Fruit fly (Drosophila melanogaster) whole organism, pupa: ENCODE results near the gene CG17359.

Source experiments
- CG10348 ChIP-seq: fragments of 200-800 bp; sonication (Bioruptor generic); IDR thresholded peaks from 2 replicates; pipeline ENCODE4 v1.3.6; 2022; ENCODE audit warnings: missing biosample characterization, missing genetic modification characterization
- CG12605 ChIP-seq: fragments of 200-800 bp; sonication (Bioruptor generic); IDR thresholded peaks from 2 replicates; pipeline ENCODE4 v1.3.6; 2022; ENCODE audit warnings: missing biosample characterization, missing genetic modification characterization
- CG13204 ChIP-seq: fragments of 200-800 bp; sonication (Bioruptor generic); optimal IDR thresholded peaks from 2 replicates; lab custom pipeline; 2018; ENCODE audit warnings: missing biosample characterization, mild to moderate bottlenecking, missing genetic modification characterization, moderate library complexity
- CG14655 ChIP-seq: fragments of 200-800 bp; sonication (Bioruptor generic); optimal IDR thresholded peaks from 3 replicates; lab custom pipeline; 2017; ENCODE audit warnings: mild to moderate bottlenecking, missing biosample characterization, missing genetic modification reagents, missing genetic modification characterization
- CG15710 ChIP-seq: fragments of 200-800 bp; sonication (Bioruptor generic); optimal IDR thresholded peaks from 2 replicates; lab custom pipeline; 2018; ENCODE audit warnings: missing biosample characterization, mild to moderate bottlenecking, missing genetic modification characterization, moderate library complexity
- CG17806 ChIP-seq: fragments of 200-800 bp; sonication (Bioruptor generic); optimal IDR thresholded peaks from 2 replicates; lab custom pipeline; 2018; ENCODE audit warnings: missing biosample characterization, mild to moderate bottlenecking, missing genetic modification characterization, moderate library complexity
- CG32121 ChIP-seq: fragments of 200-800 bp; sonication (Bioruptor generic); IDR thresholded peaks from 2 replicates; pipeline ENCODE4 v1.3.6; 2022; ENCODE audit warnings: missing biosample characterization, missing genetic modification characterization
- CG34367 ChIP-seq: fragments of 200-800 bp; sonication (Bioruptor generic); optimal IDR thresholded peaks from 2 replicates; lab custom pipeline; 2018; ENCODE audit warnings: missing biosample characterization, mild to moderate bottlenecking, missing genetic modification characterization
- CG4496 ChIP-seq: fragments of 200-800 bp; sonication (Bioruptor generic); IDR thresholded peaks from 3 replicates; pipeline ENCODE4 v1.3.6; 2022; ENCODE audit warnings: missing biosample characterization, missing genetic modification characterization
- CG8159 ChIP-seq: fragments of 200-800 bp; sonication (Bioruptor generic); optimal IDR thresholded peaks from 3 replicates; lab custom pipeline; 2018; ENCODE audit warnings: missing biosample characterization, mild to moderate bottlenecking, missing genetic modification characterization, moderate library complexity
- CG8301 ChIP-seq: fragments of 200-800 bp; sonication (Bioruptor generic); optimal IDR thresholded peaks from 2 replicates; lab custom pipeline; 2018; ENCODE audit warnings: missing biosample characterization, mild to moderate bottlenecking, missing genetic modification characterization
- CG9948 ChIP-seq: fragments of 200-800 bp; sonication (Bioruptor generic); optimal IDR thresholded peaks from 2 replicates; lab custom pipeline; 2018; ENCODE audit warnings: missing biosample characterization, mild to moderate bottlenecking, missing genetic modification characterization, moderate library complexity
- D1 ChIP-seq: fragments of 200-800 bp; sonication (Bioruptor generic); optimal IDR thresholded peaks from 2 replicates; lab custom pipeline; 2018; ENCODE audit warnings: missing biosample characterization, mild to moderate bottlenecking, missing genetic modification characterization, moderate library complexity
- EcR ChIP-seq: fragments of 200-800 bp; sonication (Bioruptor generic); optimal IDR thresholded peaks from 3 replicates; lab custom pipeline; 2019; ENCODE audit warnings: missing biosample characterization, missing genetic modification characterization, mild to moderate bottlenecking, moderate library complexity, missing genetic modification reagents
- Ets98B ChIP-seq: fragments of 200-800 bp; sonication (Bioruptor generic); IDR thresholded peaks from 2 replicates; pipeline ENCODE4 v1.3.6; 2022; ENCODE audit warnings: missing biosample characterization, missing genetic modification characterization
- Pif1A ChIP-seq: fragments of 200-800 bp; sonication (Bioruptor generic); optimal IDR thresholded peaks from 3 replicates; lab custom pipeline; 2016; ENCODE audit warnings: missing biosample characterization, missing genetic modification characterization
- Pif1B ChIP-seq: fragments of 200-800 bp; sonication (Bioruptor generic); optimal IDR thresholded peaks from 3 replicates; lab custom pipeline; 2016; ENCODE audit warnings: missing biosample characterization, missing genetic modification characterization
- Snoo ChIP-seq: fragments of 200-800 bp; sonication (Bioruptor generic); optimal IDR thresholded peaks from 3 replicates; lab custom pipeline; 2017; ENCODE audit warnings: missing biosample characterization, mild to moderate bottlenecking, missing genetic modification characterization, inconsistent platforms
- fd96Ca ChIP-seq: fragments of 200-800 bp; sonication (Bioruptor generic); IDR thresholded peaks from 3 replicates; pipeline ENCODE4 v1.3.6; 2022; ENCODE audit warnings: missing biosample characterization, missing genetic modification characterization
- gl ChIP-seq: fragments of 200-800 bp; sonication (Bioruptor generic); optimal IDR thresholded peaks from 2 replicates; lab custom pipeline; 2018; ENCODE audit warnings: missing biosample characterization, mild to moderate bottlenecking, missing genetic modification characterization
- rn ChIP-seq: fragments of 200-800 bp; sonication (Bioruptor generic); IDR thresholded peaks from 2 replicates; pipeline ENCODE4 v1.3.6; 2022; ENCODE audit warnings: missing biosample characterization, missing genetic modification characterization

CG17359 gene

DNA sequence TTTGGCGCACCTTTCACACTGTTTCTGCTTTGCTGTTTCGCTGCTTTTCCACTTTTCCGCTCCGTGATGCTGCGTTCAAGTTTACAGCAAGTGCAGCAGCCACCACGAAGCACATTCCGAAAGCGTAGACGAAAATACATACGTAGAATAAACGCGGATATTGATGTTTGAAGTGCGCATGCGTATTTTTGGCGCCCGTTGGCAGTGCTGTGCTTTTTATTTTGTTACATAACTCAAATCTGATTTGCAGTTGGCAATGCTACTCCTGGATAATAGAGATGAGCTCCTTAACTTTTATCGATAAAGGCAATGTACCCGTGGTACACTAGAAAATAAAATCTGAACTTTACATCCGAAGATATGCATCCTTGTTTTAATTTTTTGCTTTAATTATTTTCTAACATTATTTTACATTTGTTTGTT lies 7.7 kb upstream of the CG17359 start:
- TF ChIP-seq CG15710 (tag; lab: Kevin White, UChicago): no peak
- TF ChIP-seq Ets98B (GFP tag; lab: Robert Waterston, UW): peak; percentile 15
- TF ChIP-seq CG12605: 0 out of 2 replicates have a peak, but pooled peaks have one; percentile 8
- TF ChIP-seq, all 21 proteins: peak for 2

DNA sequence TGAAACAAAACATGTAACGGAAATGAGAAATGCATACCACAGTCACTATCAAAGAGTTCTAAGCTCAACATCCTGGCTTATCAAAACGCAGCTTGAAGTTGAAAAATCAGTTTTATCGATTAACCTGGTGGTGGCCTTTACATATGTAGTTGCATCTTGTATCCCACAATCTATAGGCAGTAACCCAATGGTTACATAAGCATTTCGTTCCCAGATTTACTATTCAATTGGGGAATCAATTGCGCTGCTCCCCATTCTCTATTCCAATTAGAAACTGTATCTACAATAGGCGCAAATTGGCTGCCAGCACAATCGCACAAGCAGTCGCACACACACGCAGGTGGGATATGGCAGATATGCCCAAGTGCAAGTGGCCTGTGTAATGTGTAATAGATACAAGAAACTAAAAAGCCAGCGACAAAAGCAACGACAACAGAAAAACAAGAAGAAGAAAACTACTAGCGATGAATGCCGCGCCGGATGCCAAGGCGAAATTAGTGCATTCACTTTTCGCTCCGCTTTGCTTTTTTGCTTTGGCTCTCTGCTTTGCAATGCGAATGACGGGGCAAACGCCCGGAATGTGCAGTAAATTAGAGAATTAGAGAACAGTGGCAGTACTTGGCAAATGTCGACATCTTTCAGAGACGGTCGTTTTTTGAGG lies 6.7 kb upstream of the CG17359 start:
- no peak for TF ChIP-seq CG8159
- no peak for TF ChIP-seq D1 (tag; lab: Kevin White, UChicago)
- TF ChIP-seq EcR: no peak
- peak; percentile 19; the same call in 1 of the 3 replicates for TF ChIP-seq CG4496 (GFP tag; lab: Robert Waterston, UW)
- TF ChIP-seq Pif1B (GFP tag; lab: Kevin White, UChicago): no peak
- TF ChIP-seq CG15710 (tag; lab: Kevin White, UChicago): no peak
- no peak for TF ChIP-seq CG8301 (tag; lab: Kevin White, UChicago)
- no peak for TF ChIP-seq CG14655 (GFP tag; lab: Kevin White, UChicago)

DNA sequence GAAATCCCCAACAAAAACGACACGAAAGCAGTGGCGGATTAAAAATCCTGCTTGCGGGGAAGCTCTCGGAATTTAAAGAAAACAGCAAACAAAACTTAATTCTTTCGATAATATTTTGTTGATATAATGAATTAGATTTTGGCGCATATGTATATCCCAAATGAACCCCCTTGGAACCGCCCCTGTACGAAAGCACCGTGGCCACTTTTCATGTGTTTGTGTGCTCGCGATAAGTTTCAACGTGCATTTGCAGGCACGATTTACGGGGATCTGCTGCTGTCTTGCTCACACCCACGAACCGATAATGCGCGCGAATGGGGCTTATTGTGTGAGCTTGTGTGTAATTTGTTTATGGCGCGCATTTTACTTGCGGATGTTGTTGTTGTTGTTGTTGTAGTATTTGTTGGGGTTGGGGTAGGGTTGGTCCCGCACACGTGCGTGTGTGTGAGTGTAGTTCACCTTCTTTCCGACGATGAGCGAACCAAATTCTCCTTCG lies 6.0 kb upstream of the CG17359 start:
- TF ChIP-seq CG32121: peak; percentile 98
- peak; percentile 98 for TF ChIP-seq Pif1B (GFP tag; lab: Kevin White, UChicago)
- peak; percentile 96 for TF ChIP-seq CG34367 (tag; lab: Kevin White, UChicago)
- TF ChIP-seq EcR: peak; percentile 48
- TF ChIP-seq Ets98B (GFP tag; lab: Robert Waterston, UW): peak; percentile 99
- peak; percentile 97 for TF ChIP-seq CG15710 (tag; lab: Kevin White, UChicago)
- TF ChIP-seq rn: peak; percentile 97
- no peak for TF ChIP-seq D1 (tag; lab: Kevin White, UChicago)
- TF ChIP-seq CG17806: peak; percentile 97
- peak; percentile 100 for TF ChIP-seq fd96Ca (GFP tag; lab: Robert Waterston, UW)
- TF ChIP-seq CG14655 (GFP tag; lab: Kevin White, UChicago): peak; percentile 98
- peak; percentile 99 for TF ChIP-seq CG4496 (GFP tag; lab: Robert Waterston, UW)
- peak; percentile 97 for TF ChIP-seq CG9948 (tag; lab: Kevin White, UChicago)
- TF ChIP-seq CG8301 (tag; lab: Kevin White, UChicago): peak; percentile 98
- peak; percentile 93 for TF ChIP-seq CG13204 (GFP tag; lab: Kevin White, UChicago)
- TF ChIP-seq CG12605: peak; percentile 96
- TF ChIP-seq CG10348 (GFP tag; lab: Robert Waterston, UW): peak; percentile 98
- peak; percentile 97 for TF ChIP-seq CG8159
- peak; percentile 98 for TF ChIP-seq Pif1A (GFP tag; lab: Kevin White, UChicago)
- TF ChIP-seq Snoo (tag; lab: Kevin White, UChicago): peak; percentile 96
- peak; percentile 94 for TF ChIP-seq gl (tag; lab: Kevin White, UChicago)

DNA sequence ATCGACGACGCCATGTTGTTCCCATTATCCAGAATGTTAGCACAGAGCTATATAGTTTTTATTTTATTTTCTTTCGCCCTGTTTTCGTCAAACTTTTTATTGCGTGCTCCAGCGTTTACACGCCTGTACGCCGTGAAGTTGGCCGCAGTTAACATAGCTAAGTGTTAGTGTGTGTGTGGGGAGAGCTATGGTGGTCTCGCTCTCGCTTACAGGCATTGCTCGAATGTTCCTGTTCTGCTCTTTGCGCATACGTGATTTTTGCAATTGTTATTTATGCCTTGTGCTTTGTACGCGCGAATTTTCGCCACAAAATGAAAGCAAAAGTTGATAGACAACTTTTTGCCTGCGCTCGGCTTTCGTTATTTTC lies 5.0 kb upstream of the CG17359 start:
- TF ChIP-seq Pif1A (GFP tag; lab: Kevin White, UChicago) (no peak), CG14655 (GFP tag; lab: Kevin White, UChicago) (peak; percentile 17), CG32121 (peak; percentile 47; the same call in 1 of the 2 replicates), CG4496 (GFP tag; lab: Robert Waterston, UW) (peak; percentile 17; the same call in 1 of the 3 replicates), Ets98B (GFP tag; lab: Robert Waterston, UW) (peak; percentile 55), CG10348 (GFP tag; lab: Robert Waterston, UW) (no peak), gl (tag; lab: Kevin White, UChicago) (no peak), CG17806 (no peak), CG34367 (tag; lab: Kevin White, UChicago) (no peak), Pif1B (GFP tag; lab: Kevin White, UChicago) (no peak), rn (no peak), CG9948 (tag; lab: Kevin White, UChicago) (no peak), Snoo (tag; lab: Kevin White, UChicago) (no peak), CG8159 (no peak), CG8301 (tag; lab: Kevin White, UChicago) (no peak), fd96Ca (GFP tag; lab: Robert Waterston, UW) (peak; percentile 56; the same call in 1 of the 3 replicates), CG12605 (peak; percentile 35; the same call in 1 of the 2 replicates), EcR (no peak), CG13204 (GFP tag; lab: Kevin White, UChicago) (peak; percentile 18), CG15710 (tag; lab: Kevin White, UChicago) (no peak), D1 (tag; lab: Kevin White, UChicago) (no peak)
- TF ChIP-seq, all 21 proteins: peak for 7

DNA sequence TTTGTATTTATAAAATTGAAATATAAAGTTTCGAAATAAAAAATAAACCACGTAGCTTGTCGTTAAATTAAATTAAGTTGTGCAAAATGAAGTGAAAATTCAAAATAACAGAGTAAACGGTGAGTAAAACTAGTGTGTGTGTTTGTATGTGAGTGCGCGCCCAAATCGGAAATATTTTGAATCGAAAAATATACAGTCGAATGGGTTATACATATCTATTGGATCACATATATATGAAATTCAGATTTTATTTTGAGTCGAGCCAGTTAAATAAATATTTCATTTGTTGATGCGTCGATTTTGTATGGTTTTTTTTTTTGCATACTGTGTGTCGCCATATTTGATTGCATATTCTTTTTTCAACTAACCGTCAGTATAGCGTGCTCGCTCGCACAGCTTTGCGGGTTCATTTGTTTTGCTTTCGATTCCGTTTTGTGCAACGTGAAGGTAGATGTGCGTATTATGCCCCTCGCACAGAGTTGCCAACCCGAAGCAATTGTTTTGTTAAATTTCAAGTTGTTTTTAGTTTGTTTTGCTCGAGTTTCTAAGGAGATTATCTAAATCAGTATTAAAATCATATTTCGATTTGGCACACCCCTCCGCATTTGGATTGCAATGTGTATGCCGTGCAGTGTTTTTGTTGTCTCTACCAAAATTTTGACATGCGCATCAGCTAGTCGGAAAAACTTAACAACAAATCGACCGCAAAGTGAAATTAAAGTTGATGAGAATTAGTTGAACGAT lies 4.4 kb upstream of the CG17359 start:
- TF ChIP-seq D1 (tag; lab: Kevin White, UChicago) (no peak), CG4496 (GFP tag; lab: Robert Waterston, UW) (peak; percentile 71; the same call in 2 of the 3 replicates), CG32121 (no peak), gl (tag; lab: Kevin White, UChicago) (peak; percentile 11), CG10348 (GFP tag; lab: Robert Waterston, UW) (no peak), CG8301 (tag; lab: Kevin White, UChicago) (peak; percentile 21), CG14655 (GFP tag; lab: Kevin White, UChicago) (no peak), Ets98B (GFP tag; lab: Robert Waterston, UW) (no peak; the same call in 1 of the 2 replicates), fd96Ca (GFP tag; lab: Robert Waterston, UW) (peak; percentile 34; the same call in 2 of the 3 replicates), CG12605 (no peak; the same call in 1 of the 2 replicates), CG9948 (tag; lab: Kevin White, UChicago) (no peak), CG15710 (tag; lab: Kevin White, UChicago) (peak; percentile 21), rn (no peak), Snoo (tag; lab: Kevin White, UChicago) (no peak), CG8159 (no peak), CG17806 (no peak), CG13204 (GFP tag; lab: Kevin White, UChicago) (no peak), EcR (no peak), Pif1A (GFP tag; lab: Kevin White, UChicago) (no peak), CG34367 (tag; lab: Kevin White, UChicago) (peak; percentile 43), Pif1B (GFP tag; lab: Kevin White, UChicago) (no peak)
